Fruit fly (Drosophila melanogaster): ENCODE measurements around the gene Fbxl4.

- no peak for TF ChIP-seq psq (optimal IDR thresholded peaks at IDR 0.05)
- TF ChIP-seq ttk (optimal IDR thresholded peaks at IDR 0.05): no peak
- no peak for TF ChIP-seq insv (optimal IDR thresholded peaks at IDR 0.05)
- no peak for TF ChIP-seq h (optimal IDR thresholded peaks at IDR 0.05)
- TF ChIP-seq Myc (optimal IDR thresholded peaks at IDR 0.05): no peak
- no peak for TF ChIP-seq Sin3A (optimal IDR thresholded peaks at IDR 0.05)
Measured at dm6 chrX:14226093-14226492, 11.6 kb downstream of the Fbxl4 start, which contains the start of gene mRpL38.

All from Kc167 (cell line).